Worm (Caenorhabditis elegans) whole organism, L4 larva: ENCODE results near the gene csp-2.

ENCODE experiments used
- nhr-237 ChIP-seq: sonication (generic microtip); optimal IDR thresholded peaks from 2 replicates; lab custom pipeline; 2017; ENCODE audit warnings: missing biosample characterization, missing genetic modification characterization
- zag-1 ChIP-seq: fragments of 150-350 bp; optimal IDR thresholded peaks from 2 replicates; lab custom pipeline; 2014; ENCODE audit warnings: missing biosample characterization, missing genetic modification characterization

- TF ChIP-seq zag-1 = no peak
- no peak for TF ChIP-seq nhr-237 (tag; lab: Kevin White, UChicago)
Measured at ce11 chrIV:6290741-6291140, 16.8 kb upstream of the csp-2 start, which contains the start of gene srv-24.
